Worm (Caenorhabditis elegans): ENCODE measurements around the gene sftb-6.

DNA sequence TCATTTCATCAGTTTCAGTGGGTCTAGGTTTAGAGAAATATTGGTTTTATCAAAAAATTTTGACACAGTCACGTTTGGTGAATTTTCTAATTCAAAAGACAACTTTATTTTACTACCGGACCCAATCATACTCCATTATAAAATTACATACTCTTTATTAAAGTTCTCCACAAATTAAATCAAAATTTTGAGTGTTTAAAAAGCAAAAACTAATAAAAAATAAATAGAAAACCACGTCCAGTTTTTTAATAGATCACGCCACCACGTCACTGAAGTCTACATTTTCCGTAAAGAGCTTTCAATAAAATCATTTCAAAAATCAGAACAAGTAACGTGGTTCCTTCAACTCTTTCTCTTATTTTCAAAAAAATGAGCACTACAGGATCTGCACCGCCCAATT lies 7.7 kb downstream of the sftb-6 start, which contains the start of gene txt-1:
- TF ChIP-seq ama-1 (optimal IDR thresholded peaks at IDR 0.05) = no peak
- no peak for TF ChIP-seq tbx-11 (GFP tag; IDR thresholded peaks at IDR 0.05)
- no peak for TF ChIP-seq ceh-36 (tag; optimal IDR thresholded peaks at IDR 0.05)
- TF ChIP-seq F13C5.2 (tag; optimal IDR thresholded peaks at IDR 0.05) = no peak
- no peak for TF ChIP-seq ets-7 (tag; optimal IDR thresholded peaks at IDR 0.05)
- no peak for TF ChIP-seq flt-1 (GFP tag; IDR thresholded peaks at IDR 0.05)
